Worm (Caenorhabditis elegans) whole organism, L3 larva: ENCODE results near the gene daf-4.

Experiments
- ZK546.5 ChIP-seq: sonication (generic microtip); optimal IDR thresholded peaks from 2 replicates; lab custom pipeline; 2017; ENCODE audit warnings: missing biosample characterization, missing genetic modification characterization
- ceh-16 ChIP-seq: sonication (generic microtip); optimal IDR thresholded peaks from 2 replicates; lab custom pipeline; 2017; ENCODE audit warnings: missing biosample characterization, missing genetic modification characterization
- lin-15B ChIP-seq: fragments of 150-350 bp; optimal IDR thresholded peaks from 2 replicates; lab custom pipeline; 2014; ENCODE audit warnings: missing biosample characterization, missing genetic modification characterization
- nfya-1 ChIP-seq: sonication (generic microtip); optimal IDR thresholded peaks from 2 replicates; lab custom pipeline; 2017; ENCODE audit warnings: missing genetic modification characterization, mild to moderate bottlenecking, missing compliant biosample characterization, antibody characterized with exemption, moderate library complexity; ENCODE audit not compliant: insufficient read depth
- nhr-23 ChIP-seq: fragments of 150-350 bp; optimal IDR thresholded peaks from 2 replicates; lab custom pipeline; 2014; ENCODE audit warnings: missing biosample characterization, missing genetic modification reagents, missing genetic modification characterization
- nhr-237 ChIP-seq: fragments of 150-350 bp; optimal IDR thresholded peaks from 2 replicates; lab custom pipeline; 2014; ENCODE audit warnings: missing biosample characterization, missing genetic modification characterization
- nhr-77 ChIP-seq: fragments of 150-350 bp; optimal IDR thresholded peaks from 2 replicates; lab custom pipeline; 2014; ENCODE audit warnings: missing biosample characterization, missing genetic modification characterization
- skn-1 ChIP-seq: fragments of 150-350 bp; optimal IDR thresholded peaks from 2 replicates; lab custom pipeline; 2014; ENCODE audit warnings: missing biosample characterization, missing genetic modification characterization
- unc-62 ChIP-seq: fragments of 150-350 bp; sonication (generic microtip); optimal IDR thresholded peaks from 4 replicates; lab custom pipeline; 2014; ENCODE audit warnings: missing biosample characterization, missing genetic modification reagents, missing genetic modification characterization
- zag-1 ChIP-seq: fragments of 150-350 bp; optimal IDR thresholded peaks from 2 replicates; lab custom pipeline; 2014; ENCODE audit warnings: missing biosample characterization, missing genetic modification characterization

DNA sequence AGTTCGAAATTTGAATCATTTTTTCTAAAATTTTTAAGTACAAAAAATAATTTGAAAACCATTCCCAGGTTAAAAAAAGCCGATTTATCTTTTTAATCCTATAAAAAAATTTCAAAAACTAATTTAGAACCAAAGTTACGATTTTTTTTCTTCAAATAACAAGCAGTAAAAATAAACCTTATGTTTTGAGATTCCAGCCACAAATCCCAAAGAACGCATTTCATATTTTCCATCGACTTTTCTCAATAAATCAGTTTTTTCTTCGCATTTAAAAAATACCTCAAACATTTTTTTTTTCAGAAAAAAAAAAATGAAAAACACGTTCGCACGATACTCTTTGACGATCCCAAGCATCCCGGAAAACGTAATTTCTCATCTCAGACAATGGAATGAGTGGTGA, 10.2 kb downstream of the daf-4 start, which contains the start of gene ckk-1:
- no peak for TF ChIP-seq skn-1 (tag; lab: Kevin White, UChicago)
- TF ChIP-seq nhr-23 (tag; lab: Kevin White, UChicago), result no peak
- no peak for TF ChIP-seq nhr-77
- TF ChIP-seq lin-15B (tag; lab: Kevin White, UChicago), result no peak
- no peak for TF ChIP-seq unc-62
- TF ChIP-seq nhr-237 (tag; lab: Kevin White, UChicago), result no peak
- TF ChIP-seq ZK546.5 (tag; lab: Kevin White, UChicago), result no peak
- no peak for TF ChIP-seq zag-1 (tag; lab: Kevin White, UChicago)
- no peak for TF ChIP-seq nfya-1 (tag; lab: Kevin White, UChicago)
- no peak for TF ChIP-seq ceh-16
